Fruit fly (Drosophila melanogaster) whole organism, prepupa: Measurements from ENCODE around the gene Naxd.

ENCODE experiments used
- Blimp-1 ChIP-seq: fragments of 200-800 bp; sonication (Bioruptor generic); optimal IDR thresholded peaks from 3 replicates; lab custom pipeline; 2017; ENCODE audit warnings: missing biosample characterization, missing genetic modification characterization, mild to moderate bottlenecking, moderate library complexity, missing genetic modification reagents
- CG15336 ChIP-seq: fragments of 200-800 bp; sonication (Bioruptor generic); IDR thresholded peaks from 2 replicates; pipeline ENCODE4 v1.3.6; 2022; ENCODE audit warnings: missing biosample characterization, missing genetic modification characterization
- CG31627 ChIP-seq: fragments of 200-800 bp; sonication (Bioruptor generic); optimal IDR thresholded peaks from 3 replicates; lab custom pipeline; 2016; ENCODE audit warnings: missing biosample characterization, missing genetic modification characterization
- CG3919 ChIP-seq: fragments of 200-800 bp; sonication (Bioruptor generic); optimal IDR thresholded peaks from 3 replicates; lab custom pipeline; 2016; ENCODE audit warnings: missing biosample characterization, missing genetic modification characterization
- CG6854 ChIP-seq: fragments of 200-800 bp; sonication (Bioruptor generic); optimal IDR thresholded peaks from 2 replicates; lab custom pipeline; 2017; ENCODE audit warnings: missing biosample characterization, mild to moderate bottlenecking, missing genetic modification characterization
- CG8319 ChIP-seq: fragments of 200-800 bp; sonication (Bioruptor generic); optimal IDR thresholded peaks from 3 replicates; lab custom pipeline; 2016; ENCODE audit warnings: missing biosample characterization, missing genetic modification characterization
- CG9139 ChIP-seq: fragments of 200-800 bp; sonication (Bioruptor generic); optimal IDR thresholded peaks from 3 replicates; lab custom pipeline; 2017; ENCODE audit warnings: missing biosample characterization, mild to moderate bottlenecking, missing genetic modification characterization
- Eip78C ChIP-seq: fragments of 200-800 bp; sonication (Bioruptor generic); peaks from one replicate; lab custom pipeline; 2016; ENCODE audit warnings: missing biosample characterization, missing genetic modification characterization
- Eip93F ChIP-seq: fragments of 200-800 bp; sonication (Bioruptor generic); optimal IDR thresholded peaks from 2 replicates; lab custom pipeline; 2016; ENCODE audit warnings: missing biosample characterization, mild to moderate bottlenecking, missing genetic modification characterization
- Hr38 ChIP-seq: sonication (Bioruptor generic); optimal IDR thresholded peaks from 2 replicates; lab custom pipeline; 2016; ENCODE audit warnings: missing biosample characterization, missing genetic modification characterization
- Hr39 ChIP-seq: fragments of 200-800 bp; sonication (Bioruptor generic); optimal IDR thresholded peaks from 2 replicates; lab custom pipeline; 2016; ENCODE audit warnings: missing biosample characterization, missing genetic modification characterization
- Hr4 ChIP-seq: fragments of 200-800 bp; sonication (Bioruptor generic); optimal IDR thresholded peaks from 3 replicates; lab custom pipeline; 2016; ENCODE audit warnings: missing biosample characterization, missing genetic modification characterization
- OdsH ChIP-seq: fragments of 200-800 bp; sonication (Bioruptor generic); optimal IDR thresholded peaks from 3 replicates; lab custom pipeline; 2016; ENCODE audit warnings: missing biosample characterization, missing genetic modification characterization
- Sox14 ChIP-seq: fragments of 200-800 bp; sonication (Bioruptor generic); optimal IDR thresholded peaks from 3 replicates; lab custom pipeline; 2016; ENCODE audit warnings: missing biosample characterization, missing genetic modification characterization
- Sox15 ChIP-seq: fragments of 200-800 bp; sonication (Bioruptor generic); optimal IDR thresholded peaks from 3 replicates; lab custom pipeline; 2016; ENCODE audit warnings: missing biosample characterization, missing genetic modification characterization
- cyc ChIP-seq: fragments of 200-800 bp; sonication (Bioruptor generic); optimal IDR thresholded peaks from 3 replicates; lab custom pipeline; 2016; ENCODE audit warnings: missing biosample characterization, missing genetic modification characterization
- fkh ChIP-seq: fragments of 200-800 bp; sonication (Bioruptor generic); optimal IDR thresholded peaks from 3 replicates; lab custom pipeline; 2017; ENCODE audit warnings: missing biosample characterization, mild to moderate bottlenecking, missing genetic modification characterization, moderate library complexity
- lz ChIP-seq: fragments of 200-800 bp; sonication (Bioruptor generic); optimal IDR thresholded peaks from 3 replicates; lab custom pipeline; 2016; ENCODE audit warnings: missing biosample characterization, missing genetic modification characterization
- pdm3 ChIP-seq: fragments of 200-800 bp; sonication (Bioruptor generic); optimal IDR thresholded peaks from 3 replicates; lab custom pipeline; 2016; ENCODE audit warnings: missing biosample characterization, missing genetic modification characterization
- vri ChIP-seq: fragments of 200-800 bp; sonication (Bioruptor generic); optimal IDR thresholded peaks from 3 replicates; lab custom pipeline; 2016; ENCODE audit warnings: missing biosample characterization, mild to moderate bottlenecking, missing genetic modification characterization

The Naxd gene

DNA sequence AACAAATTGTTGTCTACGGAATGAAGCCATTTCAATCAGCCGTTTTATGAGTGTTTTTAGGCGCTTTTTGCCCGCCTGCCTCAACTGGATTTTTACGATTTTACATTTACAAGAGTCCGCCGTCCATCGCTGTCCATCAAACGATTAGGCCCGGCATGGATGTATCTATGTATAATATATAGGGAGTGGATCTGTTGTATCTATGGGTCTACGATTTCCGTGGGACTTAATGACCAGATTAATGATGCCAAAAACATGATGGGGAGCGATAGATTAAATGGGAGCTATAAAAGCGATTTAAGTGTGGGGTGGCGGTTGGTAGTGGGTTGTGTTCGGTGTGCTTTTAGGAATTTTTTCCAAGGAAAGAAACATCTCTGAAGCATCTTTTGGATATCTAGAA, 48.7 kb downstream of the Naxd start:
- TF ChIP-seq CG15336 (GFP tag; lab: Robert Waterston, UW), result no peak
- no peak for TF ChIP-seq fkh
- TF ChIP-seq Blimp-1 (GFP tag; lab: Kevin White, UChicago), result no peak
- TF ChIP-seq CG8319, result no peak
- TF ChIP-seq OdsH (GFP tag; lab: Kevin White, UChicago), result no peak
- no peak for TF ChIP-seq cyc (GFP tag; lab: Kevin White, UChicago)
- no peak for TF ChIP-seq lz (GFP tag; lab: Kevin White, UChicago)
- TF ChIP-seq Sox14 (GFP tag; lab: Kevin White, UChicago), result no peak
- TF ChIP-seq pdm3 (GFP tag; lab: Kevin White, UChicago), result no peak
- no peak for TF ChIP-seq Hr4 (GFP tag; lab: Kevin White, UChicago)
- no peak for TF ChIP-seq CG31627 (GFP tag; lab: Kevin White, UChicago)
- TF ChIP-seq CG6854 (GFP tag; lab: Kevin White, UChicago), result no peak

DNA sequence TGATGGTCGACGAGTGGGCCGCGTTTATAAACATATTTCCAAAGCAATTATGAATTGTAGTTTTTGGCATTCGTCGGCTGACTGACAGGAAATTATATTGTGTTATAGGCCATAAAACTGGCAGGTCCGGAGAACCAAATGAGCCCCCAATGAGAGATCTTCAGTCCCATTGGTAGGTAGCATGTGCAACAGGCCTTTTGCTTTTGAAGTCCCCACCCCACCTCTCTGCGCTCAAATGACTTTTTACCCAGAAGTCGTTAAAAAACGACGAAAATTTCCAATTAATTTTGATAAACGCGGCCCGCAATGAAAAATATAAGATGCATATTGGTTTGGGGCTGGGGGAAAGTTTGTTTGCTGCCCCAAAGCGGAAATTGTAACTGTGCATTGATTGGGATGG, 49.3 kb downstream of the Naxd start:
- TF ChIP-seq vri (GFP tag; lab: Kevin White, UChicago) (no peak), Hr38 (no peak), Sox14 (GFP tag; lab: Kevin White, UChicago) (no peak), Eip93F (GFP tag; lab: Kevin White, UChicago) (no peak), Sox15 (GFP tag; lab: Kevin White, UChicago) (no peak), Hr39 (GFP tag; lab: Kevin White, UChicago) (no peak), CG3919 (no peak), CG9139 (GFP tag; lab: Kevin White, UChicago) (no peak), Eip78C (no peak)
